Worm (Caenorhabditis elegans) whole organism, L1 larva: ENCODE results near the gene T22F3.11.

Experiments
- C04F5.9 ChIP-seq: sonication (generic microtip); optimal IDR thresholded peaks from 2 replicates; lab custom pipeline; 2016; ENCODE audit warnings: missing genetic modification characterization, missing compliant biosample characterization
- C16A3.4 ChIP-seq: fragments of 150-350 bp; optimal IDR thresholded peaks from 2 replicates; lab custom pipeline; 2014; ENCODE audit warnings: missing biosample characterization, missing genetic modification characterization
- C34B4.2 ChIP-seq: sonication (generic microtip); optimal IDR thresholded peaks from 2 replicates; lab custom pipeline; 2017; ENCODE audit warnings: mild to moderate bottlenecking, missing genetic modification characterization, missing compliant biosample characterization
- F16B12.6 ChIP-seq: fragments of 150-350 bp; optimal IDR thresholded peaks from 2 replicates; lab custom pipeline; 2014; ENCODE audit warnings: missing biosample characterization, missing genetic modification characterization
- aha-1 ChIP-seq: fragments of 150-350 bp; optimal IDR thresholded peaks from 2 replicates; lab custom pipeline; 2014; ENCODE audit warnings: missing biosample characterization, missing genetic modification characterization
- aly-2 ChIP-seq: fragments of 150-350 bp; optimal IDR thresholded peaks from 2 replicates; lab custom pipeline; 2014; ENCODE audit warnings: missing biosample characterization, missing genetic modification characterization
- blmp-1 ChIP-seq: fragments of 150-350 bp; optimal IDR thresholded peaks from 2 replicates; lab custom pipeline; 2014; ENCODE audit warnings: missing biosample characterization, missing genetic modification characterization
- ceh-8 ChIP-seq: fragments of 200-800 bp; sonication (Bioruptor generic); optimal IDR thresholded peaks from 2 replicates; lab custom pipeline; 2018; ENCODE audit warnings: mild to moderate bottlenecking, missing genetic modification characterization, moderate library complexity, missing compliant biosample characterization
- ces-1 ChIP-seq: fragments of 150-350 bp; optimal IDR thresholded peaks from 2 replicates; lab custom pipeline; 2014; ENCODE audit warnings: missing biosample characterization, missing genetic modification reagents, missing genetic modification characterization
- dpl-1 ChIP-seq, 3 experiments: fragments of 150-350 bp in 2 of 3; sonication (generic microtip) in 1 of 3; optimal IDR thresholded peaks; 2 replicates each; lab custom pipeline; 2014 to 2017; ENCODE audit warnings: missing biosample characterization in 3 of 3, missing genetic modification characterization in 3 of 3, missing genetic modification reagents in 3 of 3
- efl-1 ChIP-seq, 4 experiments: fragments of 150-350 bp; optimal IDR thresholded peaks in 3 of 4; peaks in 1 of 4; 1 replicate in 1 of 4; 2 replicates in 3 of 4; lab custom pipeline; 2014; ENCODE audit warnings: missing biosample characterization in 2 of 4, missing genetic modification characterization in 2 of 4, missing genetic modification reagents in 2 of 4
- egl-13 ChIP-seq: sonication (generic microtip); optimal IDR thresholded peaks from 2 replicates; lab custom pipeline; 2016; ENCODE audit warnings: missing genotype, missing genetic modification reagents, missing genetic modification characterization, missing compliant biosample characterization
- egl-27 ChIP-seq, 2 experiments: fragments of 150-350 bp in 1 of 2; sonication (generic microtip); optimal IDR thresholded peaks; 3 replicates each; lab custom pipeline; 2017 to 2018; ENCODE audit warnings: missing biosample characterization in 2 of 2, missing genetic modification characterization in 2 of 2, missing genetic modification reagents in 2 of 2
- elt-2 ChIP-seq: sonication (generic microtip); optimal IDR thresholded peaks from 2 replicates; lab custom pipeline; 2016; ENCODE audit warnings: missing genetic modification characterization, mild to moderate bottlenecking, inconsistent platforms, missing compliant biosample characterization, missing genetic modification reagents
- ets-5 ChIP-seq: fragments of 200-800 bp; sonication (Bioruptor generic); IDR thresholded peaks from 2 replicates; pipeline ENCODE4 v1.3.6; 2022; ENCODE audit warnings: missing genetic modification characterization, missing compliant biosample characterization
- fkh-8 ChIP-seq: sonication (generic microtip); optimal IDR thresholded peaks from 2 replicates; lab custom pipeline; 2016; ENCODE audit warnings: mild to moderate bottlenecking, missing genetic modification characterization, missing compliant biosample characterization
- fos-1 ChIP-seq: fragments of 150-350 bp; optimal IDR thresholded peaks from 2 replicates; lab custom pipeline; 2014; ENCODE audit warnings: missing biosample characterization, missing genetic modification characterization
- hlh-17 ChIP-seq: fragments of 200-800 bp; sonication (Bioruptor generic); optimal IDR thresholded peaks from 2 replicates; lab custom pipeline; 2018; ENCODE audit warnings: missing genetic modification characterization, mild to moderate bottlenecking, missing compliant biosample characterization, moderate library complexity, borderline replicate concordance
- hlh-4 ChIP-seq: sonication (generic microtip); optimal IDR thresholded peaks from 2 replicates; lab custom pipeline; 2016; ENCODE audit warnings: mild to moderate bottlenecking, missing genetic modification characterization, missing compliant biosample characterization
- hpl-2 ChIP-seq: fragments of 150-350 bp; optimal IDR thresholded peaks from 2 replicates; lab custom pipeline; 2014; ENCODE audit warnings: missing biosample characterization, missing genetic modification reagents, missing genetic modification characterization
- lin-13 ChIP-seq: fragments of 150-350 bp; optimal IDR thresholded peaks from 2 replicates; lab custom pipeline; 2014; ENCODE audit warnings: missing biosample characterization, missing genetic modification reagents, missing genetic modification characterization
- lin-15B ChIP-seq: fragments of 150-350 bp; sonication (generic microtip); optimal IDR thresholded peaks from 3 replicates; lab custom pipeline; 2014; ENCODE audit warnings: missing biosample characterization, missing genetic modification characterization
- lin-35 ChIP-seq, 2 experiments: fragments of 150-350 bp; optimal IDR thresholded peaks; 2 replicates each; lab custom pipeline; 2014; ENCODE audit warnings: missing biosample characterization in 2 of 2, missing genetic modification characterization in 2 of 2, missing genetic modification reagents in 2 of 2
- lin-39 ChIP-seq: fragments of 150-350 bp; optimal IDR thresholded peaks from 2 replicates; lab custom pipeline; 2014; ENCODE audit warnings: missing biosample characterization, missing genetic modification reagents, missing genetic modification characterization
- lir-3 ChIP-seq: sonication (generic microtip); optimal IDR thresholded peaks from 2 replicates; lab custom pipeline; 2016; ENCODE audit warnings: mild to moderate bottlenecking, missing genetic modification characterization, moderate library complexity, missing compliant biosample characterization; ENCODE audit not compliant: poor library complexity
- lsy-2 ChIP-seq, 2 experiments: fragments of 150-350 bp; optimal IDR thresholded peaks; 2 replicates each; lab custom pipeline; 2014; ENCODE audit warnings: missing biosample characterization in 2 of 2, missing genetic modification characterization in 2 of 2
- mdl-1 ChIP-seq, 2 experiments: fragments of 150-350 bp; optimal IDR thresholded peaks; 2 replicates each; lab custom pipeline; 2014 to 2017; ENCODE audit warnings: missing biosample characterization in 2 of 2, missing genetic modification characterization in 2 of 2, inconsistent platforms in 1 of 2
- nhr-11 ChIP-seq: fragments of 150-350 bp; optimal IDR thresholded peaks from 2 replicates; lab custom pipeline; 2014; ENCODE audit warnings: missing biosample characterization, missing genetic modification characterization
- nhr-19 ChIP-seq: fragments of 200-800 bp; sonication (Bioruptor generic); conservative IDR thresholded peaks from 2 replicates; pipeline ENCODE4 v1.3.6; 2022; ENCODE audit warnings: missing genetic modification characterization, missing compliant biosample characterization
- nhr-20 ChIP-seq: sonication (generic microtip); optimal IDR thresholded peaks from 2 replicates; lab custom pipeline; 2016; ENCODE audit warnings: mild to moderate bottlenecking, missing genetic modification characterization, missing compliant biosample characterization
- nhr-47 ChIP-seq: sonication (generic microtip); optimal IDR thresholded peaks from 2 replicates; lab custom pipeline; 2016; ENCODE audit warnings: mild to moderate bottlenecking, missing genetic modification characterization, moderate library complexity, missing compliant biosample characterization
- nhr-71 ChIP-seq: sonication (generic microtip); optimal IDR thresholded peaks from 2 replicates; lab custom pipeline; 2016; ENCODE audit warnings: mild to moderate bottlenecking, missing genetic modification characterization, moderate library complexity, missing compliant biosample characterization
- nhr-77 ChIP-seq: fragments of 150-350 bp; optimal IDR thresholded peaks from 2 replicates; lab custom pipeline; 2014; ENCODE audit warnings: missing biosample characterization, missing genetic modification characterization
- pax-3 ChIP-seq: fragments of 200-800 bp; sonication (Bioruptor generic); optimal IDR thresholded peaks from 2 replicates; lab custom pipeline; 2018; ENCODE audit warnings: mild to moderate bottlenecking, missing genetic modification characterization, moderate library complexity, missing compliant biosample characterization
- pqm-1 ChIP-seq: sonication (generic microtip); optimal IDR thresholded peaks from 3 replicates; lab custom pipeline; 2017; ENCODE audit warnings: missing biosample characterization, missing genetic modification characterization
- skn-1 ChIP-seq: fragments of 150-350 bp; optimal IDR thresholded peaks from 2 replicates; lab custom pipeline; 2014; ENCODE audit warnings: missing biosample characterization, missing genetic modification characterization
- snu-23 ChIP-seq: sonication (generic microtip); optimal IDR thresholded peaks from 2 replicates; lab custom pipeline; 2016; ENCODE audit warnings: missing genetic modification characterization, missing compliant biosample characterization
- sox-4 ChIP-seq: sonication (generic microtip); optimal IDR thresholded peaks from 2 replicates; lab custom pipeline; 2016; ENCODE audit warnings: missing genetic modification characterization, missing compliant biosample characterization
- sptf-1 ChIP-seq: fragments of 150-350 bp; optimal IDR thresholded peaks from 2 replicates; lab custom pipeline; 2014; ENCODE audit warnings: missing biosample characterization, missing genetic modification characterization
- sup-37 ChIP-seq: fragments of 200-800 bp; sonication (Bioruptor generic); optimal IDR thresholded peaks from 2 replicates; lab custom pipeline; 2018; ENCODE audit warnings: mild to moderate bottlenecking, missing genetic modification characterization, missing compliant biosample characterization
- tbx-2 ChIP-seq: sonication (generic microtip); optimal IDR thresholded peaks from 2 replicates; lab custom pipeline; 2016; ENCODE audit warnings: missing genetic modification characterization, missing compliant biosample characterization
- unc-30 ChIP-seq: sonication (generic microtip); optimal IDR thresholded peaks from 2 replicates; lab custom pipeline; 2017; ENCODE audit warnings: missing biosample characterization, missing genetic modification characterization
- unc-62 ChIP-seq: fragments of 150-350 bp; optimal IDR thresholded peaks from 2 replicates; lab custom pipeline; 2014; ENCODE audit warnings: missing biosample characterization, missing genetic modification reagents, missing genetic modification characterization
- unc-98 ChIP-seq: fragments of 200-800 bp; sonication (Bioruptor generic); IDR thresholded peaks from 2 replicates; pipeline ENCODE4 v1.3.6; 2022; ENCODE audit warnings: missing genetic modification characterization, missing compliant biosample characterization
- vab-15 ChIP-seq: sonication (generic microtip); optimal IDR thresholded peaks from 2 replicates; lab custom pipeline; 2017; ENCODE audit warnings: missing genotype, mild to moderate bottlenecking, missing genetic modification characterization, missing compliant biosample characterization
- xbp-1 ChIP-seq: sonication (generic microtip); optimal IDR thresholded peaks from 2 replicates; lab custom pipeline; 2016; ENCODE audit warnings: missing genetic modification characterization, missing compliant biosample characterization
- zag-1 ChIP-seq: fragments of 150-350 bp; optimal IDR thresholded peaks from 2 replicates; lab custom pipeline; 2014; ENCODE audit warnings: missing biosample characterization, missing genetic modification characterization
- zip-4 ChIP-seq: fragments of 200-800 bp; sonication (Bioruptor generic); optimal IDR thresholded peaks from 2 replicates; lab custom pipeline; 2018; ENCODE audit warnings: mild to moderate bottlenecking, missing genetic modification characterization, moderate library complexity, missing compliant biosample characterization
- ztf-11 ChIP-seq, 2 experiments: sonication (generic microtip); optimal IDR thresholded peaks; 2 replicates each; lab custom pipeline; 2016 to 2017; ENCODE audit warnings: missing genetic modification characterization in 2 of 2, missing biosample characterization in 1 of 2, missing compliant biosample characterization in 1 of 2
- ztf-4 ChIP-seq: fragments of 150-350 bp; optimal IDR thresholded peaks from 2 replicates; lab custom pipeline; 2014; ENCODE audit warnings: missing biosample characterization, missing genetic modification characterization

The T22F3.11 gene

ce11 chrV:3588223-3588622 lies 26.1 kb downstream of the T22F3.11 start:
- no peak for TF ChIP-seq nhr-77 (tag; lab: Kevin White, UChicago)
- TF ChIP-seq efl-1 (optimal IDR thresholded peaks at IDR 0.05; lab: Kevin White, UChicago): no peak
- peak in 1 of 2 experiments; percentile 16 for TF ChIP-seq efl-1 (GFP tag; optimal IDR thresholded peaks at IDR 0.05 in 1 of 2; lab: Kevin White, UChicago)
- TF ChIP-seq, all 84 proteins: peak for 1

DNA sequence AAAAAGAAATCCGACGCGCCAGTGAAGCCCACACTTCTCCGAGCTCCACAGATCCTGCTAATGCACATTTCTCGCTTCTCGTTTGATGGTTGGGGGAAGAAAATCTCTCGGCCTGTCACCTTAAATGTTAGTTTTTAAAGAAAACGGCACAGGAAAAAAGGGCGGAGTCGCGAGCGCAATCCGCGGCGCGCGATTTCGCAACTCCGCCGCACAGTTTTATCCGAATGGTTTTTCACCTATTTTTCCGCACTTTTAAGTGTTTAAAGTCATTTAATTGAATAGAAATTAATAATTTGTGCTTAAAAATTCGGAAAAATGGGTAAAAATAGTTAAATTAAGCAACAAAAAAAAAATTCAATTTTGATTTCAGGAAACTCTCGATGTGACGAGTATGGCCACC lies 26.7 kb downstream of the T22F3.11 start:
- peak; percentile 38 for TF ChIP-seq nhr-19 (GFP tag; lab: Robert Waterston, UW)
- TF ChIP-seq egl-27 (tag; optimal IDR thresholded peaks at IDR 0.05; lab: Kevin White, UChicago): no peak
- TF ChIP-seq lin-35 (GFP tag; optimal IDR thresholded peaks at IDR 0.05; lab: Kevin White, UChicago): peak; percentile 13 to 20
- TF ChIP-seq pqm-1 (tag; lab: Kevin White, UChicago): no peak
- TF ChIP-seq hpl-2 (GFP tag; lab: Kevin White, UChicago): no peak
- no peak for TF ChIP-seq fos-1
- no peak for TF ChIP-seq egl-13 (tag; lab: Kevin White, UChicago)
- TF ChIP-seq sup-37 (GFP tag; lab: Kevin White, UChicago): no peak
- TF ChIP-seq nhr-71: peak; percentile 48
- TF ChIP-seq ces-1 (GFP tag; lab: Kevin White, UChicago): no peak
- TF ChIP-seq aha-1 (tag; lab: Kevin White, UChicago): no peak
- peak; percentile 29 for TF ChIP-seq nhr-20 (tag; lab: Kevin White, UChicago)
- no peak for TF ChIP-seq lin-15B (tag; lab: Kevin White, UChicago)
- TF ChIP-seq blmp-1 (tag; lab: Kevin White, UChicago): no peak
- TF ChIP-seq zip-4 (GFP tag; lab: Kevin White, UChicago): peak; percentile 1
- TF ChIP-seq snu-23: peak; percentile 21
- no peak for TF ChIP-seq pax-3 (tag; lab: Kevin White, UChicago)
- TF ChIP-seq ztf-11 (tag; optimal IDR thresholded peaks at IDR 0.05; lab: Kevin White, UChicago): no peak
- TF ChIP-seq xbp-1 (tag; lab: Kevin White, UChicago): peak; percentile 32
- peak; percentile 12 for TF ChIP-seq tbx-2
- TF ChIP-seq F16B12.6 (tag; lab: Kevin White, UChicago): no peak
- no peak for TF ChIP-seq fkh-8 (tag; lab: Kevin White, UChicago)
- TF ChIP-seq nhr-77 (tag; lab: Kevin White, UChicago): no peak
- no peak for TF ChIP-seq nhr-47
- peak; percentile 19 to 38 for TF ChIP-seq lsy-2 (tag; optimal IDR thresholded peaks at IDR 0.05; lab: Kevin White, UChicago)
- TF ChIP-seq ceh-8 (GFP tag; lab: Kevin White, UChicago): no peak
- no peak for TF ChIP-seq elt-2 (tag; lab: Kevin White, UChicago)
- TF ChIP-seq C04F5.9 (tag; lab: Kevin White, UChicago): no peak
- TF ChIP-seq vab-15 (tag; lab: Kevin White, UChicago): no peak
- TF ChIP-seq efl-1 (optimal IDR thresholded peaks at IDR 0.05; lab: Kevin White, UChicago): peak in 1 of 2 experiments; percentile 34
- TF ChIP-seq efl-1 (GFP tag; optimal IDR thresholded peaks at IDR 0.05 in 1 of 2; lab: Kevin White, UChicago): peak in 1 of 2 experiments; percentile 88
- no peak for TF ChIP-seq skn-1 (tag; lab: Kevin White, UChicago)
- no peak for TF ChIP-seq unc-30 (tag; lab: Kevin White, UChicago)
- TF ChIP-seq ets-5: no peak
- no peak for TF ChIP-seq zag-1
- TF ChIP-seq aly-2 (tag; lab: Kevin White, UChicago): no peak
- no peak for TF ChIP-seq lin-13
- no peak for TF ChIP-seq C34B4.2 (tag; lab: Kevin White, UChicago)
- TF ChIP-seq unc-98 (GFP tag; lab: Robert Waterston, UW): no peak
- TF ChIP-seq sptf-1 (tag; lab: Kevin White, UChicago): no peak
- peak; percentile 10 to 16 (median 15) for TF ChIP-seq dpl-1 (GFP tag; optimal IDR thresholded peaks at IDR 0.05; lab: Kevin White, UChicago)
- TF ChIP-seq nhr-11 (tag; lab: Kevin White, UChicago): no peak
- no peak for TF ChIP-seq mdl-1 (tag; optimal IDR thresholded peaks at IDR 0.05; lab: Kevin White, UChicago)
- TF ChIP-seq hlh-17: no peak
- TF ChIP-seq unc-62 (GFP tag; lab: Kevin White, UChicago): no peak
- no peak for TF ChIP-seq lin-39 (tag; lab: Kevin White, UChicago)
- no peak for TF ChIP-seq sox-4 (tag; lab: Kevin White, UChicago)
- peak; percentile 14 for TF ChIP-seq C16A3.4 (tag; lab: Kevin White, UChicago)
- TF ChIP-seq ztf-4 (tag; lab: Kevin White, UChicago): no peak
- no peak for TF ChIP-seq hlh-4
- no peak for TF ChIP-seq lir-3 (tag; lab: Kevin White, UChicago)
